Worm (Caenorhabditis elegans): ENCODE data around the gene kynu-1.

- TF ChIP-seq zag-1 (tag; optimal IDR thresholded peaks at IDR 0.05) (no peak), Y48G9A.11 (GFP tag; IDR thresholded peaks at IDR 0.05) (no peak), madf-5 (GFP tag; IDR thresholded peaks at IDR 0.05) (no peak), snpc-1.2 (GFP tag; IDR thresholded peaks at IDR 0.05) (no peak), lin-13 (GFP tag; optimal IDR thresholded peaks at IDR 0.05) (no peak), saeg-2 (GFP tag; IDR thresholded peaks at IDR 0.05) (no peak), rbr-2 (tag; optimal IDR thresholded peaks at IDR 0.05) (no peak), ztf-11 (tag; optimal IDR thresholded peaks at IDR 0.05) (no peak), hif-1 (tag; optimal IDR thresholded peaks at IDR 0.05) (no peak)
These were observed 5.8 kb downstream of the kynu-1 start, which contains the start of gene C15H9.11 for ce11 chrX:6103297-6103696.

All from whole organism, L4 larva.